Fruit fly (Drosophila melanogaster): Measurements from ENCODE around the gene Ets21C.
A peak's percentile ranks its signal among the peaks of the same experiment; 100 is the strongest.

Ets21C gene

dm6 chr2L:523165-523835, 29.4 kb downstream of the Ets21C start:
- TF ChIP-seq grau (tag; optimal IDR thresholded peaks at IDR 0.05): peak; percentile 5
- peak; percentile 1 for TF ChIP-seq tap (tag; optimal IDR thresholded peaks at IDR 0.05)
- no peak for TF ChIP-seq sisA (GFP tag; IDR thresholded peaks at IDR 0.05)
- peak; percentile 22 for TF ChIP-seq caup (GFP tag; optimal IDR thresholded peaks at IDR 0.05; ENCODE audit: severe bottlenecking)
- TF ChIP-seq Asciz (GFP tag; optimal IDR thresholded peaks at IDR 0.05): no peak
- TF ChIP-seq eve (GFP tag; optimal IDR thresholded peaks at IDR 0.05): no peak
- TF ChIP-seq CG14710 (tag; optimal IDR thresholded peaks at IDR 0.05): peak; percentile 25
- peak; percentile 23 for TF ChIP-seq schlank (tag; optimal IDR thresholded peaks at IDR 0.05)
- TF ChIP-seq gcm2 (GFP tag; optimal IDR thresholded peaks at IDR 0.05): no peak
- TF ChIP-seq nmo (GFP tag; optimal IDR thresholded peaks at IDR 0.05): no peak
- no peak for TF ChIP-seq CG11723 (GFP tag; optimal IDR thresholded peaks at IDR 0.05)
- no peak for TF ChIP-seq phol (tag; optimal IDR thresholded peaks at IDR 0.05)
- no peak for TF ChIP-seq vfl (GFP tag; optimal IDR thresholded peaks at IDR 0.05)
- TF ChIP-seq Dip3 (GFP tag; optimal IDR thresholded peaks at IDR 0.05): no peak
- peak; percentile 43 for TF ChIP-seq btn (GFP tag; optimal IDR thresholded peaks at IDR 0.05)
- no peak for TF ChIP-seq klu (GFP tag; IDR thresholded peaks at IDR 0.05)
- TF ChIP-seq sob (GFP tag; IDR thresholded peaks at IDR 0.05): peak; percentile 60; the same call in 1 of the 2 replicates
- TF ChIP-seq CG9609 (GFP tag; optimal IDR thresholded peaks at IDR 0.05): no peak
- TF ChIP-seq CG15479 (GFP tag; optimal IDR thresholded peaks at IDR 0.05): peak; percentile 78
- no peak for TF ChIP-seq CG11560 (tag; IDR thresholded peaks at IDR 0.05)
- no peak for TF ChIP-seq Taf1 (GFP tag; IDR thresholded peaks at IDR 0.05)
- no peak for TF ChIP-seq pita (GFP tag; optimal IDR thresholded peaks at IDR 0.05)
- TF ChIP-seq CG10209 (GFP tag; optimal IDR thresholded peaks at IDR 0.05): no peak
- no peak; the same call in 2 of the 3 replicates for TF ChIP-seq B-H1 (GFP tag; IDR thresholded peaks at IDR 0.05)
- TF ChIP-seq pfk (GFP tag; optimal IDR thresholded peaks at IDR 0.05): peak; percentile 25
- no peak for TF ChIP-seq Xbp1 (GFP tag; optimal IDR thresholded peaks at IDR 0.05)
- no peak for TF ChIP-seq CG10959 (GFP tag; IDR thresholded peaks at IDR 0.05)
- no peak for TF ChIP-seq CG12299 (tag; optimal IDR thresholded peaks at IDR 0.05)
- TF ChIP-seq cato (GFP tag; optimal IDR thresholded peaks at IDR 0.05; ENCODE audit: borderline replicate concordance): no peak
- TF ChIP-seq danr (GFP tag; IDR thresholded peaks at IDR 0.05): no peak
- TF ChIP-seq exex (tag; optimal IDR thresholded peaks at IDR 0.05): peak; percentile 77
- no peak for TF ChIP-seq CG4730 (GFP tag; IDR thresholded peaks at IDR 0.05)
- peak; percentile 51 for TF ChIP-seq fd64A (GFP tag; optimal IDR thresholded peaks at IDR 0.05)
- TF ChIP-seq Sox100B (GFP tag; optimal IDR thresholded peaks at IDR 0.05): no peak
- no peak for TF ChIP-seq zf30C (GFP tag; optimal IDR thresholded peaks at IDR 0.05)
- TF ChIP-seq tio (GFP tag; optimal IDR thresholded peaks at IDR 0.05): no peak
- no peak for TF ChIP-seq CG4820 (GFP tag; optimal IDR thresholded peaks at IDR 0.05)
- peak; percentile 91 for TF ChIP-seq CG5180 (GFP tag; optimal IDR thresholded peaks at IDR 0.05)
- TF ChIP-seq Adf1 (GFP tag; IDR thresholded peaks at IDR 0.05): peak; percentile 86
- TF ChIP-seq gt (GFP tag; IDR thresholded peaks at IDR 0.05): no peak
- peak; percentile 70 for TF ChIP-seq abd-A (tag; optimal IDR thresholded peaks at IDR 0.05)
- peak; percentile 72 for TF ChIP-seq mirr (GFP tag; optimal IDR thresholded peaks at IDR 0.05)
- TF ChIP-seq ro (GFP tag; IDR thresholded peaks at IDR 0.05): no peak
- TF ChIP-seq CG9727 (GFP tag; optimal IDR thresholded peaks at IDR 0.05): peak; percentile 48
- TF ChIP-seq Hr78 (GFP tag; optimal IDR thresholded peaks at IDR 0.05): no peak
- TF ChIP-seq chm (GFP tag; IDR thresholded peaks at IDR 0.05): peak; percentile 81
- no peak for TF ChIP-seq tgo (GFP tag; IDR thresholded peaks at IDR 0.05)
- TF ChIP-seq bcd (GFP tag; optimal IDR thresholded peaks at IDR 0.05): peak; percentile 77
- no peak for TF ChIP-seq sc (optimal IDR thresholded peaks at IDR 0.05)
- TF ChIP-seq sc (GFP tag; optimal IDR thresholded peaks at IDR 0.05): no peak
- peak; percentile 17 for TF ChIP-seq CTCF (GFP tag; optimal IDR thresholded peaks at IDR 0.05)

Data from whole organism, embryonic.